Worm (Caenorhabditis elegans): ENCODE measurements around the gene Y51A2A.4.

Y51A2A.4 gene

ce11 chrV:18318312-18318711 lies 27.6 kb downstream of the Y51A2A.4 start, which contains the start of gene fbxb-119:
TSS of gene fbxb-119 (plus strand) at chrV:18318612.
- no peak for TF ChIP-seq rnt-1 (tag; optimal IDR thresholded peaks at IDR 0.05)
- no peak for TF ChIP-seq fkh-6 (tag; optimal IDR thresholded peaks at IDR 0.05)
- TF ChIP-seq ceh-2 (tag; optimal IDR thresholded peaks at IDR 0.05) = no peak
- TF ChIP-seq unc-55 (GFP tag; optimal IDR thresholded peaks at IDR 0.05) = no peak
- TF ChIP-seq ceh-6 (GFP tag; optimal IDR thresholded peaks at IDR 0.05) = no peak
- no peak for TF ChIP-seq ceh-30 (tag; optimal IDR thresholded peaks at IDR 0.05)
- TF ChIP-seq pha-4 (tag; optimal IDR thresholded peaks at IDR 0.05) = no peak
- no peak for TF ChIP-seq sox-4 (tag; optimal IDR thresholded peaks at IDR 0.05)
- TF ChIP-seq unc-86 (tag; optimal IDR thresholded peaks at IDR 0.05) = no peak
- TF ChIP-seq nfya-1 (tag; optimal IDR thresholded peaks at IDR 0.05) = no peak
- no peak for TF ChIP-seq ceh-45 (GFP tag; IDR thresholded peaks at IDR 0.05)
- TF ChIP-seq gmeb-2 (tag; optimal IDR thresholded peaks at IDR 0.05) = no peak
- no peak for TF ChIP-seq F13H6.1 (tag; optimal IDR thresholded peaks at IDR 0.05)
- no peak for TF ChIP-seq hlh-15 (tag; optimal IDR thresholded peaks at IDR 0.05)

- TF ChIP-seq unc-86 (tag; optimal IDR thresholded peaks at IDR 0.05) = no peak
- TF ChIP-seq lin-11 (tag; optimal IDR thresholded peaks at IDR 0.05) = no peak
- no peak for TF ChIP-seq K09A11.1 (tag; optimal IDR thresholded peaks at IDR 0.05; ENCODE audit: insufficient read depth)
- no peak for TF ChIP-seq eyg-1 (tag; optimal IDR thresholded peaks at IDR 0.05)
- no peak for TF ChIP-seq ceh-24 (tag; optimal IDR thresholded peaks at IDR 0.05)
- TF ChIP-seq ceh-45 (GFP tag; IDR thresholded peaks at IDR 0.05) = no peak
- no peak for TF ChIP-seq nfya-1 (tag; optimal IDR thresholded peaks at IDR 0.05)
- no peak for TF ChIP-seq Y22D7AL.16 (tag; optimal IDR thresholded peaks at IDR 0.05)
- TF ChIP-seq C38D4.7 (GFP tag; optimal IDR thresholded peaks at IDR 0.05) = no peak
- TF ChIP-seq ahr-1 (tag; optimal IDR thresholded peaks at IDR 0.05) = no peak
- TF ChIP-seq rnt-1 (tag; optimal IDR thresholded peaks at IDR 0.05) = no peak
- TF ChIP-seq elt-2 (tag; optimal IDR thresholded peaks at IDR 0.05) = no peak
- TF ChIP-seq odd-2 (tag; optimal IDR thresholded peaks at IDR 0.05) = no peak
These were observed 32.5 kb downstream of the Y51A2A.4 start, which contains the start of gene B0462.5 for ce11 chrV:18323231-18323630. TSS of gene B0462.5 (minus strand) at chrV:18323331.

ce11 chrV:18324525-18324924 lies 33.8 kb downstream of the Y51A2A.4 start:
- TF ChIP-seq ttx-3 (tag; optimal IDR thresholded peaks at IDR 0.05) (no peak), ceh-48 (tag; optimal IDR thresholded peaks at IDR 0.05) (no peak), pros-1 (tag; optimal IDR thresholded peaks at IDR 0.05) (no peak), unc-86 (tag; optimal IDR thresholded peaks at IDR 0.05) (no peak), syd-9 (tag; optimal IDR thresholded peaks at IDR 0.05) (no peak), ets-4 (tag; optimal IDR thresholded peaks at IDR 0.05) (no peak), pag-3 (tag; optimal IDR thresholded peaks at IDR 0.05; ENCODE audit: borderline replicate concordance) (no peak), pax-1 (tag; optimal IDR thresholded peaks at IDR 0.05) (no peak)

DNA sequence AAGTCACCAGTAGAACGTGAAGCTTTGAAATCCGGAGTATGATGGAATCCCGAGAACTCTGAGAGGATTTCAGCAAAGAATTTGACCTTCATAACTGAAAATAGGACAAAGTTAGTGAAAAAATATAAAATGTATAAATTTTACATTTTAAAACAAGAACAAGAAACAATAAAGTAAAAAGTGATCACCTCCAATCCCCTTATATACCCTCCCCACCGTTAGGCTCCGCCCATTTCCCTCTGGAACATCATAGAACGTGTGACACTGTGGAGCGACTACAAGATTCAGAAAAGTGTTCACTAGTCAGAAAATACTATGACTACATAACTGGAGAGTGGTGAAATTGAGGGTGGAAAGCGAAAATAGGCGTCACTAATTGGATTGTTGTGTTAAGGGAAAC lies 40.3 kb downstream of the Y51A2A.4 start, which contains the start of gene B0462.4:
Gene B0462.4, minus strand, starts transcription at position 101 of the 400 bp plus-strand sequence.
- TF ChIP-seq ceh-18 (tag; optimal IDR thresholded peaks at IDR 0.05) (no peak), pqm-1 (tag; optimal IDR thresholded peaks at IDR 0.05) (no peak), elt-2 (tag; optimal IDR thresholded peaks at IDR 0.05) (no peak), ceh-6 (GFP tag; optimal IDR thresholded peaks at IDR 0.05) (no peak), unc-55 (GFP tag; optimal IDR thresholded peaks at IDR 0.05) (no peak), ama-1 (optimal IDR thresholded peaks at IDR 0.05) (no peak), lim-6 (tag; optimal IDR thresholded peaks at IDR 0.05) (no peak), unc-42 (tag; optimal IDR thresholded peaks at IDR 0.05) (no peak), fkh-10 (GFP tag; optimal IDR thresholded peaks at IDR 0.05) (no peak)

ce11 chrV:18337643-18338042 lies 46.9 kb downstream of the Y51A2A.4 start:
- TF ChIP-seq sox-4 (tag; optimal IDR thresholded peaks at IDR 0.05) (no peak), pros-1 (tag; optimal IDR thresholded peaks at IDR 0.05) (no peak), ceh-45 (GFP tag; IDR thresholded peaks at IDR 0.05) (no peak), ceh-2 (tag; optimal IDR thresholded peaks at IDR 0.05) (no peak), ceh-14 (tag; optimal IDR thresholded peaks at IDR 0.05) (no peak), unc-55 (GFP tag; optimal IDR thresholded peaks at IDR 0.05) (no peak), ttx-3 (tag; optimal IDR thresholded peaks at IDR 0.05) (no peak), nhr-11 (tag; optimal IDR thresholded peaks at IDR 0.05) (no peak), dmd-4 (tag; optimal IDR thresholded peaks at IDR 0.05; ENCODE audit: borderline replicate concordance) (no peak), F13H6.1 (tag; optimal IDR thresholded peaks at IDR 0.05) (no peak), zip-5 (tag; optimal IDR thresholded peaks at IDR 0.05) (no peak), ceh-31 (tag; optimal IDR thresholded peaks at IDR 0.05) (no peak), tbx-2 (tag; optimal IDR thresholded peaks at IDR 0.05) (no peak), ztf-16 (tag; optimal IDR thresholded peaks at IDR 0.05) (no peak), hlh-6 (tag; optimal IDR thresholded peaks at IDR 0.05) (no peak), C38D4.7 (GFP tag; optimal IDR thresholded peaks at IDR 0.05) (no peak), ceh-30 (tag; optimal IDR thresholded peaks at IDR 0.05) (no peak), ceh-9 (tag; optimal IDR thresholded peaks at IDR 0.05) (no peak), nfya-1 (tag; optimal IDR thresholded peaks at IDR 0.05) (no peak), gmeb-2 (tag; optimal IDR thresholded peaks at IDR 0.05) (no peak)
